Worm (Caenorhabditis elegans) whole organism, L4 larva: ENCODE results near the gene crn-5.
A peak's percentile ranks its signal among the peaks of the same experiment; 100 is the strongest.

Source experiments
- D1046.2 ChIP-seq: fragments of 200-800 bp; sonication (Bioruptor generic); IDR thresholded peaks from 2 replicates; pipeline ENCODE4 v1.3.6; 2022; ENCODE audit warnings: missing genetic modification characterization, missing compliant biosample characterization
- F49E8.2 ChIP-seq: sonication (generic microtip); optimal IDR thresholded peaks from 2 replicates; lab custom pipeline; 2016; ENCODE audit warnings: missing compliant biosample characterization, mild to moderate bottlenecking, missing genetic modification characterization, borderline replicate concordance
- R02D3.7 ChIP-seq: fragments of 150-350 bp; sonication (generic microtip); optimal IDR thresholded peaks from 3 replicates; lab custom pipeline; 2014; ENCODE audit warnings: missing biosample characterization, missing genetic modification characterization
- T26A8.4 ChIP-seq: fragments of 200-800 bp; sonication (Bioruptor generic); IDR thresholded peaks from 2 replicates; pipeline ENCODE4 v1.3.6; 2022; ENCODE audit warnings: missing genetic modification characterization, missing compliant biosample characterization
- Y105C5A.15 ChIP-seq: fragments of 200-800 bp; sonication (Bioruptor generic); IDR thresholded peaks from 2 replicates; pipeline ENCODE4 v1.3.6; 2022; ENCODE audit warnings: missing genetic modification characterization, missing compliant biosample characterization
- Y75B8A.6 ChIP-seq: fragments of 200-800 bp; sonication (Bioruptor generic); IDR thresholded peaks from 2 replicates; pipeline ENCODE4 v1.3.6; 2022; ENCODE audit warnings: missing genetic modification reagents, missing genetic modification characterization, missing compliant biosample characterization
- ZK337.2 ChIP-seq: fragments of 200-800 bp; sonication (Bioruptor generic); IDR thresholded peaks from 2 replicates; pipeline ENCODE4 v1.3.6; 2022; ENCODE audit warnings: missing genetic modification reagents, missing genetic modification characterization, missing compliant biosample characterization
- aha-1 ChIP-seq: fragments of 150-350 bp; peaks from one replicate; lab custom pipeline; 2014; ENCODE audit warnings: missing biosample characterization, missing genetic modification characterization
- ama-1 ChIP-seq: fragments of 150-350 bp; optimal IDR thresholded peaks from 2 replicates; lab custom pipeline; 2014; ENCODE audit warnings: inconsistent platforms, mixed read lengths
- ceh-20 ChIP-seq: fragments of 200-800 bp; sonication (Bioruptor generic); IDR thresholded peaks from 2 replicates; pipeline ENCODE4 v1.3.6; 2022; ENCODE audit warnings: missing genetic modification reagents, missing genetic modification characterization, missing compliant biosample characterization
- ceh-82 ChIP-seq: sonication (generic microtip); optimal IDR thresholded peaks from 2 replicates; lab custom pipeline; 2017; ENCODE audit warnings: missing biosample characterization, missing genetic modification characterization
- ctbp-1 ChIP-seq: fragments of 200-800 bp; sonication (Bioruptor generic); IDR thresholded peaks from 2 replicates; pipeline ENCODE4 v1.3.6; 2022; ENCODE audit warnings: missing genetic modification reagents, missing genetic modification characterization, missing compliant biosample characterization
- daf-19 ChIP-seq: fragments of 200-800 bp; sonication (Bioruptor generic); conservative IDR thresholded peaks from 2 replicates; pipeline ENCODE4 v1.3.6; 2022; ENCODE audit warnings: missing genetic modification characterization, missing compliant biosample characterization
- dmd-6 ChIP-seq: fragments of 200-800 bp; sonication (Bioruptor generic); IDR thresholded peaks from 2 replicates; pipeline ENCODE4 v1.3.6; 2022; ENCODE audit warnings: missing genetic modification reagents, missing genetic modification characterization, missing compliant biosample characterization
- dpl-1 ChIP-seq: fragments of 150-350 bp; optimal IDR thresholded peaks from 2 replicates; lab custom pipeline; 2014; ENCODE audit warnings: missing biosample characterization, missing genetic modification reagents, missing genetic modification characterization
- duxl-1 ChIP-seq: sonication (generic microtip); optimal IDR thresholded peaks from 2 replicates; lab custom pipeline; 2016; ENCODE audit warnings: mild to moderate bottlenecking, missing genetic modification characterization, moderate library complexity, missing compliant biosample characterization; ENCODE audit not compliant: poor library complexity
- dve-1 ChIP-seq: sonication (generic microtip); optimal IDR thresholded peaks from 2 replicates; lab custom pipeline; 2017; ENCODE audit warnings: antibody characterized with exemption, mild to moderate bottlenecking, missing genetic modification characterization, missing compliant biosample characterization; ENCODE audit not compliant: insufficient read depth
- gei-8 ChIP-seq: fragments of 200-800 bp; sonication (Bioruptor generic); optimal IDR thresholded peaks from 2 replicates; lab custom pipeline; 2018; ENCODE audit warnings: mild to moderate bottlenecking, missing genetic modification characterization, missing compliant biosample characterization
- hif-1 ChIP-seq, 2 experiments: sonication (generic microtip); optimal IDR thresholded peaks; 2 replicates each; lab custom pipeline; 2016 to 2017; ENCODE audit warnings: missing compliant biosample characterization in 2 of 2, missing genetic modification characterization in 2 of 2, missing genetic modification reagents in 2 of 2, missing genotype in 2 of 2, mild to moderate bottlenecking in 1 of 2
- hlh-11 ChIP-seq: fragments of 200-800 bp; sonication (Bioruptor generic); optimal IDR thresholded peaks from 2 replicates; lab custom pipeline; 2018; ENCODE audit warnings: mild to moderate bottlenecking, missing genetic modification characterization, missing compliant biosample characterization
- hmg-1.1 ChIP-seq: fragments of 200-800 bp; sonication (Bioruptor generic); IDR thresholded peaks from 2 replicates; pipeline ENCODE4 v1.3.6; 2022; ENCODE audit warnings: missing genetic modification reagents, missing genetic modification characterization, missing compliant biosample characterization
- lin-1 ChIP-seq: fragments of 200-800 bp; sonication (Bioruptor generic); IDR thresholded peaks from 2 replicates; pipeline ENCODE4 v1.3.6; 2022; ENCODE audit warnings: missing genetic modification reagents, missing genetic modification characterization, missing compliant biosample characterization
- lin-13 ChIP-seq: fragments of 150-350 bp; optimal IDR thresholded peaks from 2 replicates; lab custom pipeline; 2014; ENCODE audit warnings: missing biosample characterization, missing genetic modification reagents, missing genetic modification characterization
- lin-29 ChIP-seq: fragments of 200-800 bp; sonication (Bioruptor generic); IDR thresholded peaks from 2 replicates; pipeline ENCODE4 v1.3.6; 2022; ENCODE audit warnings: missing genetic modification reagents, missing genetic modification characterization, missing compliant biosample characterization
- lin-38 ChIP-seq: fragments of 200-800 bp; sonication (Bioruptor generic); IDR thresholded peaks from 2 replicates; pipeline ENCODE4 v1.3.6; 2022; ENCODE audit warnings: missing genetic modification reagents, missing genetic modification characterization, missing compliant biosample characterization
- lin-39 ChIP-seq: fragments of 150-350 bp; optimal IDR thresholded peaks from 2 replicates; lab custom pipeline; 2014; ENCODE audit warnings: missing biosample characterization, missing genetic modification reagents, missing genetic modification characterization
- lsy-2 ChIP-seq, 2 experiments: fragments of 150-350 bp in 1 of 2; sonication (generic microtip) in 1 of 2; optimal IDR thresholded peaks; 2 replicates each; lab custom pipeline; 2014 to 2017; ENCODE audit warnings: missing biosample characterization in 2 of 2, missing genetic modification characterization in 2 of 2
- madf-5 ChIP-seq, 2 experiments: fragments of 200-800 bp; sonication (Bioruptor generic); IDR thresholded peaks; 2 replicates each; pipeline ENCODE4 v1.3.6; 2022; ENCODE audit warnings: missing compliant biosample characterization in 2 of 2, missing genetic modification characterization in 2 of 2
- mep-1 ChIP-seq: fragments of 150-350 bp; sonication (generic microtip); optimal IDR thresholded peaks from 3 replicates; lab custom pipeline; 2014; ENCODE audit warnings: missing biosample characterization, missing genetic modification characterization
- mes-2 ChIP-seq: sonication (generic microtip); optimal IDR thresholded peaks from 2 replicates; lab custom pipeline; 2016; ENCODE audit warnings: missing genotype, mild to moderate bottlenecking, missing genetic modification characterization, missing compliant biosample characterization; ENCODE audit not compliant: poor library complexity, severe bottlenecking
- mxl-3 ChIP-seq: fragments of 200-800 bp; sonication (Bioruptor generic); optimal IDR thresholded peaks from 2 replicates; lab custom pipeline; 2018; ENCODE audit warnings: mild to moderate bottlenecking, missing genetic modification characterization, missing compliant biosample characterization
- nhr-10 ChIP-seq: fragments of 150-350 bp; optimal IDR thresholded peaks from 2 replicates; lab custom pipeline; 2014; ENCODE audit warnings: missing biosample characterization, missing genetic modification characterization
- nhr-102 ChIP-seq: sonication (generic microtip); optimal IDR thresholded peaks from 2 replicates; lab custom pipeline; 2016; ENCODE audit warnings: mild to moderate bottlenecking, missing genetic modification characterization, moderate library complexity, missing compliant biosample characterization
- nhr-111 ChIP-seq: fragments of 200-800 bp; sonication (Bioruptor generic); optimal IDR thresholded peaks from 2 replicates; lab custom pipeline; 2018; ENCODE audit warnings: mild to moderate bottlenecking, missing genetic modification characterization, missing compliant biosample characterization
- nhr-237 ChIP-seq: sonication (generic microtip); optimal IDR thresholded peaks from 2 replicates; lab custom pipeline; 2017; ENCODE audit warnings: missing biosample characterization, missing genetic modification characterization
- nhr-28 ChIP-seq: fragments of 150-350 bp; optimal IDR thresholded peaks from 2 replicates; lab custom pipeline; 2014; ENCODE audit warnings: missing biosample characterization, missing genetic modification characterization
- nhr-41 ChIP-seq: fragments of 200-800 bp; sonication (Bioruptor generic); IDR thresholded peaks from 2 replicates; pipeline ENCODE4 v1.3.6; 2022; ENCODE audit warnings: missing genetic modification reagents, missing genetic modification characterization, missing compliant biosample characterization
- nhr-48 ChIP-seq: sonication (generic microtip); optimal IDR thresholded peaks from 2 replicates; lab custom pipeline; 2016; ENCODE audit warnings: mild to moderate bottlenecking, missing genetic modification characterization, missing compliant biosample characterization
- nhr-76 ChIP-seq: fragments of 150-350 bp; optimal IDR thresholded peaks from 2 replicates; lab custom pipeline; 2014; ENCODE audit warnings: missing biosample characterization, missing genetic modification characterization
- php-3 ChIP-seq: fragments of 200-800 bp; sonication (Bioruptor generic); IDR thresholded peaks from 2 replicates; pipeline ENCODE4 v1.3.6; 2022; ENCODE audit warnings: missing genetic modification reagents, missing genetic modification characterization, missing compliant biosample characterization
- pqm-1 ChIP-seq: sonication (generic microtip); optimal IDR thresholded peaks from 2 replicates; lab custom pipeline; 2017; ENCODE audit warnings: missing biosample characterization, missing genetic modification characterization
- skn-1 ChIP-seq: fragments of 150-350 bp; optimal IDR thresholded peaks from 2 replicates; lab custom pipeline; 2014; ENCODE audit warnings: missing biosample characterization, missing genetic modification characterization
- snpc-4 ChIP-seq: fragments of 150-350 bp; optimal IDR thresholded peaks from 2 replicates; lab custom pipeline; 2014; ENCODE audit warnings: missing biosample characterization, missing genetic modification characterization
- spr-3 ChIP-seq: fragments of 200-800 bp; sonication (Bioruptor generic); optimal IDR thresholded peaks from 2 replicates; lab custom pipeline; 2018; ENCODE audit warnings: mild to moderate bottlenecking, missing genetic modification characterization, missing compliant biosample characterization
- unc-39 ChIP-seq: sonication (generic microtip); optimal IDR thresholded peaks from 2 replicates; lab custom pipeline; 2017; ENCODE audit warnings: missing biosample characterization, missing genetic modification characterization
- unc-62 ChIP-seq, 3 experiments: fragments of 150-350 bp in 1 of 3; sonication (generic microtip); optimal IDR thresholded peaks in 2 of 3; peaks in 1 of 3; 1 replicate in 1 of 3; 2 replicates in 2 of 3; lab custom pipeline; 2014 to 2017; ENCODE audit warnings: missing biosample characterization in 3 of 3, missing genetic modification characterization in 3 of 3, missing genetic modification reagents in 3 of 3, missing genotype in 1 of 3
- vab-7 ChIP-seq: fragments of 200-800 bp; sonication (Bioruptor generic); IDR thresholded peaks from 2 replicates; pipeline ENCODE4 v1.3.6; 2022; ENCODE audit warnings: missing genetic modification reagents, missing genetic modification characterization, missing compliant biosample characterization
- zag-1 ChIP-seq: fragments of 150-350 bp; optimal IDR thresholded peaks from 2 replicates; lab custom pipeline; 2014; ENCODE audit warnings: missing biosample characterization, missing genetic modification characterization
- zip-11 ChIP-seq: fragments of 200-800 bp; sonication (Bioruptor generic); IDR thresholded peaks from 2 replicates; pipeline ENCODE4 v1.3.6; 2022; ENCODE audit warnings: missing genetic modification characterization, missing compliant biosample characterization

Gene crn-5

ce11 chrII:10558962-10559415 is 33.6 kb upstream of the crn-5 start (continued):
- peak; percentile 16 for TF ChIP-seq dpl-1 (GFP tag; lab: Kevin White, UChicago)
- TF ChIP-seq mxl-3 (GFP tag; lab: Kevin White, UChicago): peak; percentile 53
- TF ChIP-seq nhr-10: no peak

ce11 chrII:10559671-10560184 is 32.8 kb upstream of the crn-5 start:
- TF ChIP-seq unc-39 (tag; lab: Kevin White, UChicago) (no peak), vab-7 (GFP tag; lab: Robert Waterston, UW) (no peak), ctbp-1 (GFP tag; lab: Robert Waterston, UW) (0 out of 2 replicates have a peak, but pooled peaks have one; percentile 13), nhr-76 (tag; lab: Kevin White, UChicago) (no peak), dpl-1 (GFP tag; lab: Kevin White, UChicago) (no peak), ama-1 (lab: Kevin White, UChicago) (peak; percentile 1), mes-2 (no peak), gei-8 (GFP tag; lab: Kevin White, UChicago) (peak; percentile 25), unc-62 (GFP tag; optimal IDR thresholded peaks at IDR 0.05 in 1 of 2; lab: Kevin White, UChicago) (peak in 1 of 2 experiments; percentile 95), unc-62 (tag; optimal IDR thresholded peaks at IDR 0.05; lab: Kevin White, UChicago) (no peak), lin-1 (GFP tag; lab: Robert Waterston, UW) (no peak), hmg-1.1 (GFP tag; lab: Robert Waterston, UW) (no peak), mep-1 (tag; lab: Kevin White, UChicago) (peak; percentile 51), skn-1 (tag; lab: Kevin White, UChicago) (no peak), ceh-20 (GFP tag; lab: Robert Waterston, UW) (no peak), madf-5 (GFP tag; IDR thresholded peaks at IDR 0.05; lab: Robert Waterston, UW) (no peak), dmd-6 (GFP tag; lab: Robert Waterston, UW) (no peak), nhr-111 (GFP tag; lab: Kevin White, UChicago) (no peak), spr-3 (GFP tag; lab: Kevin White, UChicago) (no peak), F49E8.2 (no peak), dve-1 (tag; lab: Kevin White, UChicago) (peak; percentile 77), snpc-4 (tag; lab: Kevin White, UChicago) (no peak), R02D3.7 (tag; lab: Kevin White, UChicago) (no peak), D1046.2 (no peak), php-3 (GFP tag; lab: Robert Waterston, UW) (0 out of 2 replicates have a peak, but pooled peaks have one; percentile 11), nhr-102 (tag; lab: Kevin White, UChicago) (peak; percentile 45), pqm-1 (peak; percentile 33), T26A8.4 (GFP tag; lab: Robert Waterston, UW) (no peak), zag-1 (tag; lab: Kevin White, UChicago) (no peak), lin-29 (GFP tag; lab: Robert Waterston, UW) (no peak), hif-1 (tag; optimal IDR thresholded peaks at IDR 0.05; lab: Kevin White, UChicago) (no peak), aha-1 (tag; lab: Kevin White, UChicago) (no peak), lin-13 (GFP tag; lab: Kevin White, UChicago) (no peak), nhr-237 (tag; lab: Kevin White, UChicago) (no peak), Y105C5A.15 (no peak), lin-39 (tag; lab: Kevin White, UChicago) (no peak), duxl-1 (tag; lab: Kevin White, UChicago) (peak; percentile 62), lsy-2 (tag; optimal IDR thresholded peaks at IDR 0.05; lab: Kevin White, UChicago) (peak in 1 of 2 experiments; percentile 29), hlh-11 (tag; lab: Kevin White, UChicago) (no peak), nhr-28 (tag; lab: Kevin White, UChicago) (peak; percentile 32), daf-19 (GFP tag; lab: Robert Waterston, UW) (no peak), ceh-82 (tag; lab: Kevin White, UChicago) (no peak), zip-11 (GFP tag; lab: Robert Waterston, UW) (no peak), lin-38 (GFP tag; lab: Robert Waterston, UW) (peak; percentile 62), nhr-48 (tag; lab: Kevin White, UChicago) (no peak), ZK337.2 (GFP tag; lab: Robert Waterston, UW) (no peak), nhr-41 (no peak), Y75B8A.6 (GFP tag; lab: Robert Waterston, UW) (0 out of 2 replicates have a peak, but pooled peaks have one; percentile 49)
